Fruit fly (Drosophila melanogaster): ENCODE measurements around the gene CG5160.

The CG5160 gene

dm6 chr2L:7418148-7418988 lies 19.8 kb upstream of the CG5160 start (continued):
- TF ChIP-seq br (GFP tag; optimal IDR thresholded peaks at IDR 0.05), result peak; percentile 44
- TF ChIP-seq usp (GFP tag; optimal IDR thresholded peaks at IDR 0.05), result no peak
- TF ChIP-seq Sp1 (GFP tag; optimal IDR thresholded peaks at IDR 0.05), result peak; percentile 89
- TF ChIP-seq psq (GFP tag; optimal IDR thresholded peaks at IDR 0.05), result peak; percentile 72

dm6 chr2L:7411947-7412621 lies 13.5 kb upstream of the CG5160 start, which contains the start of gene chm:
chm (plus strand) TSS chr2L:7412417.
- TF ChIP-seq rgr (GFP tag; optimal IDR thresholded peaks at IDR 0.05) (peak; percentile 57), tai (GFP tag; optimal IDR thresholded peaks at IDR 0.05) (peak; percentile 70), ey (GFP tag; optimal IDR thresholded peaks at IDR 0.05) (peak; percentile 51), Hnf4 (GFP tag; optimal IDR thresholded peaks at IDR 0.05) (peak; percentile 40), Vsx2 (GFP tag; optimal IDR thresholded peaks at IDR 0.05; ENCODE audit: partially characterized antibody) (no peak), foxo (GFP tag; optimal IDR thresholded peaks at IDR 0.05) (peak in 1 of 2 experiments; percentile 44), GATAd (GFP tag; optimal IDR thresholded peaks at IDR 0.05) (no peak), psq (GFP tag; optimal IDR thresholded peaks at IDR 0.05) (no peak), Jra (GFP tag; optimal IDR thresholded peaks at IDR 0.05) (no peak), jim (GFP tag; optimal IDR thresholded peaks at IDR 0.05) (no peak), Dif (GFP tag; optimal IDR thresholded peaks at IDR 0.05; ENCODE audit: partially characterized antibody) (no peak), fru (GFP tag; optimal IDR thresholded peaks at IDR 0.05) (peak; percentile 25), CG32264 (GFP tag; optimal IDR thresholded peaks at IDR 0.05) (no peak), Rel (GFP tag; optimal IDR thresholded peaks at IDR 0.05) (no peak), Rel (tag; optimal IDR thresholded peaks at IDR 0.05) (peak; percentile 15), Hr83 (GFP tag; optimal IDR thresholded peaks at IDR 0.05; ENCODE audit: poor library complexity, severe bottlenecking) (peak; percentile 80), N (GFP tag; optimal IDR thresholded peaks at IDR 0.05) (no peak), OdsH (GFP tag; optimal IDR thresholded peaks at IDR 0.05) (no peak), dmrt93B (GFP tag; optimal IDR thresholded peaks at IDR 0.05) (peak; percentile 25), sv (GFP tag; optimal IDR thresholded peaks at IDR 0.05) (no peak), pan (optimal IDR thresholded peaks at IDR 0.05) (no peak), dl (GFP tag; optimal IDR thresholded peaks at IDR 0.05; ENCODE audit: insufficient read depth in 1 of 2, partially characterized antibody in 2 of 2) (no peak), lola (GFP tag; optimal IDR thresholded peaks at IDR 0.05) (no peak), dsf (GFP tag; optimal IDR thresholded peaks at IDR 0.05; ENCODE audit: borderline replicate concordance) (no peak), h (GFP tag; optimal IDR thresholded peaks at IDR 0.05) (peak; percentile 41), Sp1 (GFP tag; optimal IDR thresholded peaks at IDR 0.05) (peak; percentile 50), brk (GFP tag; optimal IDR thresholded peaks at IDR 0.05) (peak; percentile 49), Myc (optimal IDR thresholded peaks at IDR 0.05) (no peak), woc (GFP tag; optimal IDR thresholded peaks at IDR 0.05) (peak; percentile 79), br (GFP tag; optimal IDR thresholded peaks at IDR 0.05) (peak; percentile 19), HLH106 (tag; optimal IDR thresholded peaks at IDR 0.05) (peak; percentile 54)

dm6 chr2L:7410609-7411008 lies 12.1 kb upstream of the CG5160 start, which contains the start of gene CG15818:
CG15818 (plus strand) TSS chr2L:7410909.
- no peak for TF ChIP-seq Dif (GFP tag; optimal IDR thresholded peaks at IDR 0.05; ENCODE audit: partially characterized antibody)
- no peak for TF ChIP-seq woc (GFP tag; optimal IDR thresholded peaks at IDR 0.05)
- no peak for TF ChIP-seq dl (GFP tag; optimal IDR thresholded peaks at IDR 0.05; ENCODE audit: insufficient read depth in 1 of 2, partially characterized antibody in 2 of 2)
- TF ChIP-seq Myc (optimal IDR thresholded peaks at IDR 0.05), result no peak
- TF ChIP-seq Rel (GFP tag; optimal IDR thresholded peaks at IDR 0.05), result no peak
- no peak for TF ChIP-seq Rel (tag; optimal IDR thresholded peaks at IDR 0.05)
- no peak for TF ChIP-seq Dfd (GFP tag; optimal IDR thresholded peaks at IDR 0.05)
- no peak for TF ChIP-seq sv (GFP tag; optimal IDR thresholded peaks at IDR 0.05)
- TF ChIP-seq br (GFP tag; optimal IDR thresholded peaks at IDR 0.05), result no peak
- TF ChIP-seq pan (optimal IDR thresholded peaks at IDR 0.05), result no peak
- TF ChIP-seq psq (GFP tag; optimal IDR thresholded peaks at IDR 0.05), result no peak
- no peak for TF ChIP-seq lola (GFP tag; optimal IDR thresholded peaks at IDR 0.05)
- no peak for TF ChIP-seq ey (GFP tag; optimal IDR thresholded peaks at IDR 0.05)
- TF ChIP-seq Hr83 (GFP tag; optimal IDR thresholded peaks at IDR 0.05; ENCODE audit: poor library complexity, severe bottlenecking), result no peak
- no peak for TF ChIP-seq Hr78 (GFP tag; optimal IDR thresholded peaks at IDR 0.05)
- TF ChIP-seq tai (GFP tag; optimal IDR thresholded peaks at IDR 0.05), result no peak
- TF ChIP-seq h (GFP tag; optimal IDR thresholded peaks at IDR 0.05), result no peak
- TF ChIP-seq CG32264 (GFP tag; optimal IDR thresholded peaks at IDR 0.05), result no peak
- no peak for TF ChIP-seq foxo (GFP tag; optimal IDR thresholded peaks at IDR 0.05)
- TF ChIP-seq Vsx2 (GFP tag; optimal IDR thresholded peaks at IDR 0.05; ENCODE audit: partially characterized antibody), result no peak
- no peak for TF ChIP-seq Sp1 (GFP tag; optimal IDR thresholded peaks at IDR 0.05)
